Fruit fly (Drosophila melanogaster) S2 (cell line): ENCODE measurements around the gene CG44261.

Source experiments
- CG8478 ChIP-seq: fragments of >200 bp; optimal IDR thresholded peaks from 2 replicates; lab custom pipeline; 2018
- CTCF ChIP-seq, 2 experiments: fragments of >200 bp; optimal IDR thresholded peaks; 2 replicates each; lab custom pipeline; 2018

DNA sequence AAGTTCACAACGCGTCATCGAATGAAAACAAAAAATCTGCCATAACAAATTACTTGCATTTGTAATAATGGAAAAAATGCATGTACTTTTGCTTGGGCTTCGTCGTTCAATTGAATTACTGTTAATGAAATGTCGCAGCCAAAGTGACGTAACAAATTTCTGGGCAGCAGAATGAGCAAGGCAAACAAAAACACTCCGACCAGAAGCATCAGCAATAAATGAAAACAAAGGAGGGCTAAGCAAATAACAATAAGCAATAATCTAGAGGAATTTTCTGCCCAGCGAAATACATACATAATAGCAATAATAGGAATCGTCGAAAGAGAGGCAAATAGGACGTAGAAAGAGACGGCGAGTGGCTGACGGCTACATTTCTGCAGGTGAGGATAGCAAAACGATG lies 14.4 kb upstream of the CG44261 start:
- TF ChIP-seq CG8478 (lab: Kevin White, UChicago) (no peak), CTCF (optimal IDR thresholded peaks at IDR 0.05; lab: Kevin White, UChicago) (no peak)
